Fruit fly (Drosophila melanogaster): ENCODE measurements around the gene CG16772.

CG16772 gene

dm6 chr2L:19947992-19948524 lies 14.4 kb upstream of the CG16772 start:
- no peak for TF ChIP-seq CG17801 (GFP tag; optimal IDR thresholded peaks at IDR 0.05; ENCODE audit: partially characterized antibody)

- no peak for TF ChIP-seq CG17801 (GFP tag; optimal IDR thresholded peaks at IDR 0.05; ENCODE audit: partially characterized antibody)
Observed at dm6 chr2L:19949600-19949999, 12.9 kb upstream of the CG16772 start.

- TF ChIP-seq CG17801 (GFP tag; optimal IDR thresholded peaks at IDR 0.05; ENCODE audit: partially characterized antibody) = no peak
Observed at dm6 chr2L:19951543-19952163, 10.8 kb upstream of the CG16772 start.

- no peak for TF ChIP-seq CG17801 (GFP tag; optimal IDR thresholded peaks at IDR 0.05; ENCODE audit: partially characterized antibody)
Observed at dm6 chr2L:19952221-19952620, 10.3 kb upstream of the CG16772 start.

DNA sequence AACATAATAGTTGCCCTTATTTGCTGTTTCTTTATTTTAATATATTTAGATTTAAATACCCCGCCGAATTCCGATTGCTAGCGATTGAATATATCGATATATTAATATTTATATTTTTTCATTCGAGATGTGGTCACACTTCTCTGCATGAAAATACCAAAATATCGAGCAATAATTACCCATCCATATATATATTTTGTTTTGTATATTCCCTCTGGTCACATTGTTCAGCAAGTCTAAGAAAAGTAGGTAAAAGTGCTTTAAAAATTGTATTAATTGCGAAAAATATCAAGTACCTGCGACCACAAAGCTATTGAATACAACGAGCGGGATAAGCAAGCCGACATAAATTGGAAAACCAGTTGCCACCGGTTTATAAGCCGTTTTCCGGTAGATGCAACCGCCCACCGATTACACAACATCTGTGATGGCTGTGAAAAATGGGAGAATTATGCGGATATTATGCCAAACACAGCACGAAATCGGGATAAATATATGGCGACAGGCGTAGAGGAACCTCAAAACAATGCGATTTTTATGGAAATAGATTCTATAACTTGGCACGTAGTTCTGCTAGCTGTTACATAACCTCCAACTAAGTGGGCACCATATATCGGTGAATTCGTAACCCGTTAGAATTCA lies 3.8 kb upstream of the CG16772 start, which contains the start of gene COX4:
TSS of gene COX4 (plus strand) at position 194 of the 642 bp plus-strand sequence.
- peak; percentile 22 for TF ChIP-seq CG17801 (GFP tag; optimal IDR thresholded peaks at IDR 0.05; ENCODE audit: partially characterized antibody)

DNA sequence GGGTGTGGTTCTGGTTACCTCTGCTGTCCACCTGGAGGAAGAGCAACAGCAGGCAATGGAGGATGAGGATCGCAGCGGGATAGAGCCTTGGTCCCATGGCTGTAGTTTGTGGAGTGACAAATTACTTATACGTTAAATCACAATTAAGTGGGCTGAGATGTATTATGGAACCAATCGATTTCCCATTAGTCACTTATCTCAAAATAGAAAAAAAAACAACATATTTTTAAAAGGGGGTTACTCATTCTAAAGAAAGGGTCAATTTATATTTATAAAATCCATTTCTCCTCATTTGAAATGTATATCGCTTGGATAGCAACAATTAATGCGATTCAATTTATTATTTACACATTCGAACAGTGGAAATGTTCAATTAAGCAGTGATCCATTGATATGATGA lies 1.5 kb upstream of the CG16772 start, which contains the start of gene CG34051:
TSS of gene CG34051 (minus strand) at position 101 of the 400 bp plus-strand sequence.
- TF ChIP-seq CG17801 (GFP tag; optimal IDR thresholded peaks at IDR 0.05; ENCODE audit: partially characterized antibody) = no peak

dm6 chr2L:19961585-19961984 lies 894 bp upstream of the CG16772 start, which contains the start of gene CG42866:
Gene CG42866 (minus strand): TSS chr2L:19961685.
- TF ChIP-seq CG17801 (GFP tag; optimal IDR thresholded peaks at IDR 0.05; ENCODE audit: partially characterized antibody) = no peak

- TF ChIP-seq CG17801 (GFP tag; optimal IDR thresholded peaks at IDR 0.05; ENCODE audit: partially characterized antibody) = no peak
Observed at dm6 chr2L:19963836-19964235, 1.4 kb downstream of the CG16772 start, which contains the start of gene CG10680. Gene CG10680 (plus strand): TSS chr2L:19964136.

DNA sequence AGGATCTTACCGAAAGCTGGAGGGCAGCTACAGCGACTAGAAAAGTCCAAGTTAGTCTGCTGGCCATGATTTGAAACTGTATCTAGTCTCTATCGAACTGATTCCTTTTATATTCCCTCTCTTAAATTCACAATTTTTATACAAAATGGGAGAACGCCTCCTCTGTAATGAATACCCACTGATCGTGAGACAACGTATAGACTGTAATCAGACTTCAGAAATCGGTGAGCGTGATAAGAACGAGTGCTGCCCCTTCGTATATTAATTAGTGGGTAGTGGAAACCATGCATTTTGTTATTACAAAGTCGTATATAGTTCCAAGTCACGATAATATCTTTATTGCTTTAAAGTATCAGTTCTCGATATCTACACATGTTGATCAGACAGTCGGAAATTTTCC lies 3.9 kb downstream of the CG16772 start, which contains the start of gene OS9:
TSS of gene OS9 (minus strand) at position 101 of the 400 bp plus-strand sequence.
- TF ChIP-seq CG17801 (GFP tag; optimal IDR thresholded peaks at IDR 0.05; ENCODE audit: partially characterized antibody) = no peak

dm6 chr2L:19967390-19967789 lies 4.9 kb downstream of the CG16772 start, which contains the start of gene Hf:
Gene Hf (minus strand): TSS chr2L:19967685.
- no peak for TF ChIP-seq CG17801 (GFP tag; optimal IDR thresholded peaks at IDR 0.05; ENCODE audit: partially characterized antibody)

DNA sequence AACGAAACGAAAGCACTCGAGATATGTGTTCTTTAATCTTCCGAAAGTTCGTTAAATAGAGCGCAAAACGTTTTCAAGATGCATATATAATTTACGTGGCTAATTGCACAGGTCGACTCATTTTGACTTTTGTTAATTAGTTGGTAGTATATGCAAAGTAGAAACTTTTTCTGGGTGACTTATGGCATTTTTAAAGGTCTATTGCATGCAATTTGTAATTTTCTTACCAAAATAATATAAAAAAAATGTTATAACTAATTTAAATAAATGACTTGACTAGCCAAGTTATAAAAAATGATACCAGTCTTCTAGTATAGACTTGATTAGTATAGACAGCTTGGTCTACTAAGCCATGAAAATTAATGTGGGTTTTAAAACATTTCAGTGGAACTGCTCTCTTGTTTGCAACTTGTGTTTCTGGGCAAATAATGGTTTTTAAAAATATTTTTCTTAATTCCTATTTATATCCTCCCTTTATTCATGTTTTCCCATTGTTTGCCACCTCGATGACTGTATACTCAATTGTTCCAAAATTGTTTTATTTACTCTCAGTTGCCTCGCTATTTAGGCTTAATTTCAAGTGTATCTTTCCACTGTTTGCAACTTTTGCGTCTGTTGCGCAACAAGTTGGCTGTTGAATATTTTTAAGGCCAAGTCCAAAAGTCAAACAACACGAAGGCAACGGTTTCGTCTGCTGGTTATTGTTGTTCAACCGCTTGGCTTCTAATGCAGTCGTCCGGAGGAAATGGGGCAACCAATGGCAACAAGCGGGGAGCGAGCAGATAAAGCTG lies 25.6 kb downstream of the CG16772 start:
- TF ChIP-seq CG17801 (GFP tag; optimal IDR thresholded peaks at IDR 0.05; ENCODE audit: partially characterized antibody) = no peak

- no peak for TF ChIP-seq CG17801 (GFP tag; optimal IDR thresholded peaks at IDR 0.05; ENCODE audit: partially characterized antibody)
Observed at dm6 chr2L:19989658-19990362, 27.3 kb downstream of the CG16772 start.

DNA sequence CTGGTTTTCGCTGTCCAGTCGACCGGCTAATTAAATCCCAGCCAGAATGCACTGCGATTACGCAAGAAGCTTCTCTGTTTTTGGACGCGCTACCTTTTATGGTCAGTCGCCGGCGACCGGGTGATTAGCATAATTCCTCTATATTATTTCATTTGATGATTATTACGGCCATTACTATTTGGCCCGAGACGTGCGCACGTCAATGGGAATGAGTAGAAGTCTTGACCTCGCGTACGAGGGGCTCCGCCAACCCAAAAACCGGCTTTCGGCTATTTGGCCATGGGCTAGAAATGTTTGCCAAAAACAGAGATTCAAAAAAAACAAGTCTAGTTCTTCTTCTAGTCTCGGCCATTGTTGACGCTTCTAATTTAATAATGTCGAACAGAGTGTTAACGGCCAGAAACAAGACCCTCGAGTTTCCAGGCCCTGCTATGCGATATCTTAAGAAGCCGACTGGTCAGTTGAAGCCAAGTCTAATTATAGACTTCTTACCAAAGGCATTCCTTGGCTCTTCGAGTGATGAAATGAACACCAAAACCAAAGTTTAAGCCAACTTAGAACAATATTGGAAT lies 30.0 kb downstream of the CG16772 start:
- no peak for TF ChIP-seq CG17801 (GFP tag; optimal IDR thresholded peaks at IDR 0.05; ENCODE audit: partially characterized antibody)

DNA sequence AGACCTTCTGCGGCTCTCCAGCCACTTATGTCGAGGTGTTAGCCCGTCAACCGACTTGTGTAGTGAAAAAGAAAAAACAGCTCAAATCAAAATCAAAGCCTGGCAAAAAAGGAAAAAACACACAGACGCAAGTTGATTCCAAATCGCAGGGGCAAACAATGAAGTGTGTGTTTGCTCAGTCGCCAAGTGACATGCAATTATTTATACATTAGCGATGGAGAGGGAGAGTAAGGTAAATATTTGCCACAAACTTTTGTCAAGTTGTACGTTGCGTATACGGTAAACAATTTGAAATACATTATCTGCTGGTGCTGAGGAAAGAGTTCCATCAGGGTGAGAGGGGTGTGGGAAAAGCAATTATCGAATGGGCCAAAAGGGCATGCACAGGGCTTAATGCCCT lies 35.7 kb downstream of the CG16772 start:
- no peak for TF ChIP-seq CG17801 (GFP tag; optimal IDR thresholded peaks at IDR 0.05; ENCODE audit: partially characterized antibody)

Measured in ovary, adult (tissue).